Worm (Caenorhabditis elegans): Measurements from ENCODE around the gene F54C9.7.

Gene F54C9.7

ce11 chrII:8575184-8575583 lies 2.0 kb downstream of the F54C9.7 start, which contains the start of gene puf-5:
Gene puf-5, plus strand, starts transcription at chrII:8575541.
- TF ChIP-seq unc-130 (GFP tag; optimal IDR thresholded peaks at IDR 0.05) (peak; percentile 24), jun-1 (tag; optimal IDR thresholded peaks at IDR 0.05) (no peak), lin-15B (tag; optimal IDR thresholded peaks at IDR 0.05) (no peak), lin-38 (GFP tag; IDR thresholded peaks at IDR 0.05) (0 out of 2 replicates have a peak, but pooled peaks have one; percentile 4), F44E2.7 (GFP tag; IDR thresholded peaks at IDR 0.05) (no peak), duxl-1 (tag; optimal IDR thresholded peaks at IDR 0.05; ENCODE audit: poor library complexity) (no peak), nhr-6 (tag; optimal IDR thresholded peaks at IDR 0.05) (no peak), lin-29 (GFP tag; IDR thresholded peaks at IDR 0.05) (no peak), saeg-2 (GFP tag; IDR thresholded peaks at IDR 0.05) (no peak), lin-39 (tag; optimal IDR thresholded peaks at IDR 0.05) (no peak), nhr-42 (GFP tag; IDR thresholded peaks at IDR 0.05) (no peak), cey-2 (tag; optimal IDR thresholded peaks at IDR 0.05; ENCODE audit: borderline replicate concordance, insufficient read depth) (no peak), nhr-41 (GFP tag; IDR thresholded peaks at IDR 0.05) (no peak)

ce11 chrII:8577509-8578099 lies 4.5 kb downstream of the F54C9.7 start, which contains the start of gene F54C9.9:
Gene F54C9.9, plus strand, starts transcription at chrII:8578049.
- TF ChIP-seq madf-5 (GFP tag; IDR thresholded peaks at IDR 0.05) (no peak), ceh-28 (tag; optimal IDR thresholded peaks at IDR 0.05) (no peak), nhr-42 (GFP tag; IDR thresholded peaks at IDR 0.05) (no peak), cey-2 (tag; optimal IDR thresholded peaks at IDR 0.05; ENCODE audit: borderline replicate concordance, insufficient read depth) (no peak), lin-38 (GFP tag; IDR thresholded peaks at IDR 0.05) (peak; percentile 82), daf-16 (GFP tag; optimal IDR thresholded peaks at IDR 0.05) (no peak), daf-16 (tag; optimal IDR thresholded peaks at IDR 0.05) (no peak), unc-130 (GFP tag; optimal IDR thresholded peaks at IDR 0.05) (peak; percentile 54), set-16 (GFP tag; IDR thresholded peaks at IDR 0.05) (no peak), attf-4 (tag; optimal IDR thresholded peaks at IDR 0.05) (no peak), ctbp-1 (GFP tag; IDR thresholded peaks at IDR 0.05) (no peak), lin-29 (GFP tag; IDR thresholded peaks at IDR 0.05) (no peak), nhr-77 (tag; optimal IDR thresholded peaks at IDR 0.05) (no peak), F10B5.3 (tag; optimal IDR thresholded peaks at IDR 0.05) (no peak), zfp-3 (GFP tag; conservative IDR thresholded peaks at IDR 0.05) (no peak), nhr-25 (tag; optimal IDR thresholded peaks at IDR 0.05; ENCODE audit: borderline replicate concordance, insufficient read depth) (no peak), R02D3.7 (tag; optimal IDR thresholded peaks at IDR 0.05) (no peak), mes-2 (tag; optimal IDR thresholded peaks at IDR 0.05; ENCODE audit: poor library complexity, severe bottlenecking) (peak; percentile 44), ztf-11 (tag; optimal IDR thresholded peaks at IDR 0.05) (no peak), nhr-28 (tag; optimal IDR thresholded peaks at IDR 0.05) (peak; percentile 11), nhr-11 (tag; optimal IDR thresholded peaks at IDR 0.05) (no peak), mep-1 (tag; optimal IDR thresholded peaks at IDR 0.05) (peak; percentile 2), pha-4 (GFP tag; IDR thresholded peaks at IDR 0.05) (peak; percentile 55; the same call in 1 of the 2 replicates), pha-4 (tag; optimal IDR thresholded peaks at IDR 0.05) (no peak), ceh-20 (GFP tag; IDR thresholded peaks at IDR 0.05) (no peak), snpc-4 (tag; optimal IDR thresholded peaks at IDR 0.05) (no peak), dpl-1 (GFP tag; optimal IDR thresholded peaks at IDR 0.05) (peak; percentile 4), zfp-2 (tag; optimal IDR thresholded peaks at IDR 0.05) (no peak), T26A8.4 (GFP tag; IDR thresholded peaks at IDR 0.05) (no peak), nhr-111 (GFP tag; optimal IDR thresholded peaks at IDR 0.05) (no peak), ZK546.5 (tag; optimal IDR thresholded peaks at IDR 0.05) (no peak), dmd-9 (GFP tag; IDR thresholded peaks at IDR 0.05) (no peak), lsy-2 (tag; optimal IDR thresholded peaks at IDR 0.05) (peak in 1 of 2 experiments; percentile 61), nhr-76 (tag; optimal IDR thresholded peaks at IDR 0.05) (no peak), snpc-1.2 (GFP tag; IDR thresholded peaks at IDR 0.05) (peak; percentile 64; the same call in 1 of the 2 replicates), nhr-48 (tag; optimal IDR thresholded peaks at IDR 0.05) (no peak), ceh-62 (tag; optimal IDR thresholded peaks at IDR 0.05) (no peak)
